Worm (Caenorhabditis elegans) whole organism, L2 larva: ENCODE results near the gene fce-2.
A peak's percentile ranks its signal among the peaks of the same experiment; 100 is the strongest.

Experiments
- C34F6.9 ChIP-seq: fragments of 150-350 bp; optimal IDR thresholded peaks from 2 replicates; lab custom pipeline; 2014; ENCODE audit warnings: missing biosample characterization, missing genetic modification characterization
- F13H6.1 ChIP-seq: sonication (generic microtip); optimal IDR thresholded peaks from 2 replicates; lab custom pipeline; 2016; ENCODE audit warnings: missing genetic modification characterization, missing compliant biosample characterization
- Y55F3AM.14 ChIP-seq: fragments of 200-800 bp; sonication (Bioruptor generic); optimal IDR thresholded peaks from 2 replicates; lab custom pipeline; 2018; ENCODE audit warnings: mild to moderate bottlenecking, missing genetic modification characterization, missing compliant biosample characterization
- ZK546.5 ChIP-seq: sonication (generic microtip); optimal IDR thresholded peaks from 2 replicates; lab custom pipeline; 2017; ENCODE audit warnings: missing biosample characterization, missing genetic modification characterization
- alr-1 ChIP-seq: fragments of 150-350 bp; optimal IDR thresholded peaks from 2 replicates; lab custom pipeline; 2014; ENCODE audit warnings: missing biosample characterization, missing genetic modification characterization
- aly-2 ChIP-seq: fragments of 150-350 bp; optimal IDR thresholded peaks from 2 replicates; lab custom pipeline; 2014; ENCODE audit warnings: missing biosample characterization, missing genetic modification characterization
- ama-1 ChIP-seq: fragments of 150-350 bp; optimal IDR thresholded peaks from 2 replicates; lab custom pipeline; 2018; ENCODE audit warnings: inconsistent platforms
- ceh-16 ChIP-seq: fragments of 150-350 bp; optimal IDR thresholded peaks from 2 replicates; lab custom pipeline; 2014; ENCODE audit warnings: missing biosample characterization, missing genetic modification characterization
- ceh-82 ChIP-seq: fragments of 150-350 bp; optimal IDR thresholded peaks from 2 replicates; lab custom pipeline; 2014; ENCODE audit warnings: missing biosample characterization, missing genetic modification characterization
- crh-2 ChIP-seq: sonication (generic microtip); optimal IDR thresholded peaks from 2 replicates; lab custom pipeline; 2017; ENCODE audit warnings: missing biosample characterization, missing genetic modification characterization
- dmd-4 ChIP-seq: sonication (generic microtip); optimal IDR thresholded peaks from 2 replicates; lab custom pipeline; 2017; ENCODE audit warnings: missing biosample characterization, missing genetic modification characterization
- egl-27 ChIP-seq: sonication (generic microtip); optimal IDR thresholded peaks from 3 replicates; lab custom pipeline; 2017; ENCODE audit warnings: missing biosample characterization, missing genetic modification reagents, missing genetic modification characterization
- elt-1 ChIP-seq: fragments of 150-350 bp; optimal IDR thresholded peaks from 2 replicates; lab custom pipeline; 2014; ENCODE audit warnings: missing biosample characterization, missing genetic modification characterization
- elt-3 ChIP-seq: sonication (generic microtip); optimal IDR thresholded peaks from 2 replicates; lab custom pipeline; 2017; ENCODE audit warnings: missing biosample characterization, missing genetic modification characterization
- fos-1 ChIP-seq: fragments of 150-350 bp; optimal IDR thresholded peaks from 2 replicates; lab custom pipeline; 2014; ENCODE audit warnings: missing biosample characterization, missing genetic modification characterization
- gmeb-1 ChIP-seq: fragments of 150-350 bp; optimal IDR thresholded peaks from 2 replicates; lab custom pipeline; 2014; ENCODE audit warnings: missing biosample characterization, missing genetic modification characterization
- lin-11 ChIP-seq: fragments of 150-350 bp; sonication (generic microtip); optimal IDR thresholded peaks from 2 replicates; lab custom pipeline; 2014; ENCODE audit warnings: missing biosample characterization, missing genetic modification characterization, inconsistent platforms, mixed read lengths
- lin-13 ChIP-seq: fragments of 150-350 bp; optimal IDR thresholded peaks from 2 replicates; lab custom pipeline; 2014; ENCODE audit warnings: missing biosample characterization, missing genetic modification reagents, missing genetic modification characterization
- lsy-2 ChIP-seq, 2 experiments: fragments of 150-350 bp in 1 of 2; sonication (generic microtip) in 1 of 2; optimal IDR thresholded peaks; 2 replicates each; lab custom pipeline; 2014 to 2017; ENCODE audit warnings: missing biosample characterization in 2 of 2, missing genetic modification characterization in 2 of 2
- mab-5 ChIP-seq: fragments of 150-350 bp; optimal IDR thresholded peaks from 2 replicates; lab custom pipeline; 2014; ENCODE audit warnings: missing biosample characterization, missing genetic modification characterization
- mbf-1 ChIP-seq: sonication (generic microtip); optimal IDR thresholded peaks from 2 replicates; lab custom pipeline; 2017; ENCODE audit warnings: missing biosample characterization, missing genetic modification characterization
- mdl-1 ChIP-seq, 2 experiments: fragments of 150-350 bp in 1 of 2; sonication (generic microtip) in 1 of 2; optimal IDR thresholded peaks; 2 replicates each; lab custom pipeline; 2017; ENCODE audit warnings: missing biosample characterization in 2 of 2, missing genetic modification characterization in 2 of 2
- nhr-129 ChIP-seq: fragments of 150-350 bp; optimal IDR thresholded peaks from 2 replicates; lab custom pipeline; 2014; ENCODE audit warnings: missing biosample characterization, missing genetic modification characterization
- nhr-6 ChIP-seq: fragments of 150-350 bp; optimal IDR thresholded peaks from 2 replicates; lab custom pipeline; 2014; ENCODE audit warnings: missing biosample characterization, missing genetic modification characterization
- peb-1 ChIP-seq: fragments of 150-350 bp; optimal IDR thresholded peaks from 2 replicates; lab custom pipeline; 2014; ENCODE audit warnings: missing biosample characterization, missing genetic modification characterization
- sma-3 ChIP-seq: sonication (generic microtip); optimal IDR thresholded peaks from 2 replicates; lab custom pipeline; 2016; ENCODE audit warnings: missing genetic modification reagents, missing genetic modification characterization, missing compliant biosample characterization
- snpc-4 ChIP-seq: fragments of 150-350 bp; optimal IDR thresholded peaks from 2 replicates; lab custom pipeline; 2014; ENCODE audit warnings: missing biosample characterization, missing genetic modification characterization
- unc-39 ChIP-seq: fragments of 150-350 bp; optimal IDR thresholded peaks from 2 replicates; lab custom pipeline; 2014; ENCODE audit warnings: missing biosample characterization, missing genetic modification characterization
- unc-55 ChIP-seq: fragments of 150-350 bp; sonication (generic microtip); optimal IDR thresholded peaks from 3 replicates; lab custom pipeline; 2014; ENCODE audit warnings: missing biosample characterization, missing genetic modification reagents, missing genetic modification characterization
- zag-1 ChIP-seq: fragments of 150-350 bp; optimal IDR thresholded peaks from 2 replicates; lab custom pipeline; 2014; ENCODE audit warnings: missing biosample characterization, missing genetic modification characterization
- ztf-11 ChIP-seq: sonication (generic microtip); optimal IDR thresholded peaks from 2 replicates; lab custom pipeline; 2017; ENCODE audit warnings: missing biosample characterization, missing genetic modification characterization
- ztf-4 ChIP-seq: fragments of 150-350 bp; optimal IDR thresholded peaks from 2 replicates; lab custom pipeline; 2014; ENCODE audit warnings: missing biosample characterization, missing genetic modification characterization

fce-2 gene

DNA sequence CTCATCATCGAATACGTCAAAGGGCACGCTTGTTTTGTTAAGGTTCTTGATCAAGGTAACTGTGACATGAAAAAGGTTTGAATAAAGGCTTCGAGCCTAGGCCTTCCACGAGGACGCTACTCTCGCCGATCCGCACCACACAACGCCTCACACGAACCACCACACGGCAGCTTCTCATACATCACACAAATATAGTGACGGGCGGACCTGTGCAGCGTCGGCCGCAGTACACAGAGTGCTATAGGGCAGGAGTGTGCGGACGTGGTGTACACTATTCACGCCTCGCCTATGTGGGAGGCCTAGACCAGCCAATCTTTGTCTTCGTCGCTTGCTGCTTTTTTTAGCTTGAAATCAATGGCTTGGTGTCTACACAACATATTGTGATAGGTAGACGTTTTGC lies 30.5 kb downstream of the fce-2 start:
- peak; percentile 96 for TF ChIP-seq snpc-4
- no peak for TF ChIP-seq ztf-4 (tag; lab: Kevin White, UChicago)
- peak; percentile 1 for TF ChIP-seq nhr-129 (tag; lab: Kevin White, UChicago)
- TF ChIP-seq unc-55 (GFP tag; lab: Kevin White, UChicago) = peak; percentile 8

ce11 chrV:20457155-20457554 lies 32.1 kb downstream of the fce-2 start:
- TF ChIP-seq lsy-2 (tag; optimal IDR thresholded peaks at IDR 0.05; lab: Kevin White, UChicago) = no peak
- TF ChIP-seq C34F6.9 (tag; lab: Kevin White, UChicago) = peak; percentile 5
- no peak for TF ChIP-seq peb-1 (tag; lab: Kevin White, UChicago)
- TF ChIP-seq unc-55 (GFP tag; lab: Kevin White, UChicago) = peak; percentile 3
- TF ChIP-seq elt-1 (tag; lab: Kevin White, UChicago) = no peak
- TF ChIP-seq ztf-4 (tag; lab: Kevin White, UChicago) = no peak
- no peak for TF ChIP-seq ceh-82 (tag; lab: Kevin White, UChicago)
- TF ChIP-seq dmd-4 (tag; lab: Kevin White, UChicago) = no peak
- TF ChIP-seq ceh-16 = no peak
- no peak for TF ChIP-seq zag-1
- no peak for TF ChIP-seq crh-2 (tag; lab: Kevin White, UChicago)
- TF ChIP-seq ztf-11 (tag; lab: Kevin White, UChicago) = no peak
- TF ChIP-seq aly-2 (tag; lab: Kevin White, UChicago) = no peak
- no peak for TF ChIP-seq fos-1 (tag; lab: Kevin White, UChicago)
- TF ChIP-seq elt-3 (tag; lab: Kevin White, UChicago) = no peak

DNA sequence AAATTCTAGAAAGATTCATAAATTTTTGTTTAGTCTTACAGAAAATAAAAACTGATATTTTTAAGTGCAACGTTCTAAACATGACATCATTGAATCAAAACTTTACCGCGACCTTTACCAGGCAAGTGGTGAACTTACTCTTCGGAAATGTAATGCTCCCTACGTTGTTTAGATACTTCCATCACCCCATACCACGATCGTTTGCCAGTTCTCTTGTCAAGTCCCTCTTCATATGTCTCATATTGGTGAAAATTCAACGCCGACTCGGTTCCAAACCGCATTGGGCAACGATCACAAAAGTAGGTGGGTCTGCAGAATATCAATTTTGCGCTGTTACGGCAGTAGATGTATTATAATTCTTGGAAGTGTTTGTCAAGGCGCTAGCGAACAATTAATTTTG lies 35.7 kb downstream of the fce-2 start, which contains the start of gene B0250.18:
Gene B0250.18, minus strand, starts transcription at position 101 of the 400 bp plus-strand sequence.
- TF ChIP-seq lin-11 (tag; lab: Kevin White, UChicago) (no peak), lin-13 (GFP tag; lab: Kevin White, UChicago) (no peak)

DNA sequence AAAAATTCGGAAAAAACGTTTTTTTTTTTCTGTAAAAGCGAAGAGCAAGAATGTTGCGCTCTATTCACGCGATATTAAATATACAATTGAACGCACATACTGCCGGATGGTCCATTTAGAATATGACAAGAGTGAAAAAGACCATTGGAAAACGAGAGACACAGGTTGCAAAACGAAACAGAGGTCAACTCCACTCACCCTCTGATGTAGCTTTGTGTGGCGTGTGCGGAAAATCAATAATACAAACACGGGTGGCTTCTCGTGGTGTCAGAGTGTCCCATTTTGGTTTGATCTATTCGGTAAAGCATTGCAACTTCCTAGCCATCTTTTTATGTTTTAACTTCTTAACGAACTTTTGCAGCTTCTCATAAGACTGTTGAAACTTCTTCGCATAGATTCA lies 39.7 kb downstream of the fce-2 start:
- TF ChIP-seq egl-27 (tag; lab: Kevin White, UChicago) (no peak), crh-2 (tag; lab: Kevin White, UChicago) (no peak), elt-1 (tag; lab: Kevin White, UChicago) (no peak), snpc-4 (no peak), unc-55 (GFP tag; lab: Kevin White, UChicago) (no peak), nhr-129 (tag; lab: Kevin White, UChicago) (no peak), mdl-1 (tag; optimal IDR thresholded peaks at IDR 0.05; lab: Kevin White, UChicago) (no peak), ama-1 (lab: Kevin White, UChicago) (no peak), ceh-82 (tag; lab: Kevin White, UChicago) (no peak)
- TF ChIP-seq, all 48 proteins: peak for 0

ce11 chrV:20470385-20470784 lies 45.3 kb downstream of the fce-2 start, which contains the start of gene B0250.8:
Gene B0250.8 (minus strand): TSS chrV:20470485.
- no peak for TF ChIP-seq unc-39 (tag; lab: Kevin White, UChicago)
- TF ChIP-seq F13H6.1 (tag; lab: Kevin White, UChicago) = no peak
- no peak for TF ChIP-seq C34F6.9 (tag; lab: Kevin White, UChicago)
- TF ChIP-seq elt-3 (tag; lab: Kevin White, UChicago) = no peak
- no peak for TF ChIP-seq ZK546.5 (tag; lab: Kevin White, UChicago)
- TF ChIP-seq alr-1 (tag; lab: Kevin White, UChicago) = no peak
- TF ChIP-seq nhr-129 (tag; lab: Kevin White, UChicago) = no peak
- no peak for TF ChIP-seq Y55F3AM.14 (GFP tag; lab: Kevin White, UChicago)
- no peak for TF ChIP-seq nhr-6 (tag; lab: Kevin White, UChicago)

DNA sequence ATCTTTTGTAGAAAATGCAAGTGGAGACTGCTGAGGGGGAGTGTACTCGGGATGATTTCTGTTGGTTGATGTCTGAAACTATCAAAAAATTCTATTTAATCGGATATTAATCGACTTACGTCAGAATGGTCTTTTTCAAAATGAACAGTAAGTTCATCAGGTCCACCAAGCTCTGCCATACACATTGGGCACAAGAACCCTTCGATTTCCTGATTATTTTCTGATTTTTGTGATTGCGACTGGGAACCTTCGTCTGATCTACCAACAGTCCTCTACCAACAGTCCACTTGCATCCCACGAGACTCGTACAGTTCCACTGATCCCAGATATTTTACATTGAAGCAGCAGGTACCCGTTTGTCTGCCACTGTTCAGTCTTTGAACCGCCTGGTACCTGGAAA lies 49.9 kb downstream of the fce-2 start:
- TF ChIP-seq mbf-1 (tag; lab: Kevin White, UChicago) = no peak
- TF ChIP-seq sma-3 = no peak
- no peak for TF ChIP-seq snpc-4
- no peak for TF ChIP-seq gmeb-1 (tag; lab: Kevin White, UChicago)
- no peak for TF ChIP-seq mab-5 (tag; lab: Kevin White, UChicago)
- TF ChIP-seq alr-1 (tag; lab: Kevin White, UChicago) = no peak
